Fruit fly (Drosophila melanogaster): ENCODE measurements around the gene CG14024.

DNA sequence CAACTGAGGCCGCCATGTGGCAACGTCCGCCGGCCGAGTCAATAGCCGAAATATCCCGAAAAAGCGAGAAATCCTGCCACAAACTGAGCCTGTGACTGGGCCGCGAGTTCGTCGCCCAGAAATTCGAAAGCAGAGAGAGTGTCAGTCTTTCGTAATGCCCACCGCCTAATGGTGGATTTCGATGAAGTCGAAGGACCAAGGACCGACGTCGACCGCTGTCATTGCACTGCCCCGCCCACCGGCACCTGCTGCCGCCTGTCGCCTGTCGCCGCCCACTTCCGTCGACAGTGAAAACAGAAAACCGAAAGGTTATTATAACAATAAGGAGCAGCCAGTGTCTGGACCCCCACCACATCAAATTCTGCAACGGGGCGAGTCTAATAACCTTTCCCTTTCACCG lies 28.1 kb downstream of the CG14024 start:
- TF ChIP-seq EcR (GFP tag; optimal IDR thresholded peaks at IDR 0.05) (peak; percentile 73), CG4496 (GFP tag; IDR thresholded peaks at IDR 0.05) (no peak), CG17806 (tag; optimal IDR thresholded peaks at IDR 0.05) (no peak), gl (tag; optimal IDR thresholded peaks at IDR 0.05) (no peak), CG34367 (tag; optimal IDR thresholded peaks at IDR 0.05) (no peak), CG14655 (GFP tag; optimal IDR thresholded peaks at IDR 0.05) (no peak), CG9948 (tag; optimal IDR thresholded peaks at IDR 0.05) (no peak)

Data from whole organism, pupa.